Worm (Caenorhabditis elegans): ENCODE measurements around the gene K08E4.2.

The K08E4.2 gene

DNA sequence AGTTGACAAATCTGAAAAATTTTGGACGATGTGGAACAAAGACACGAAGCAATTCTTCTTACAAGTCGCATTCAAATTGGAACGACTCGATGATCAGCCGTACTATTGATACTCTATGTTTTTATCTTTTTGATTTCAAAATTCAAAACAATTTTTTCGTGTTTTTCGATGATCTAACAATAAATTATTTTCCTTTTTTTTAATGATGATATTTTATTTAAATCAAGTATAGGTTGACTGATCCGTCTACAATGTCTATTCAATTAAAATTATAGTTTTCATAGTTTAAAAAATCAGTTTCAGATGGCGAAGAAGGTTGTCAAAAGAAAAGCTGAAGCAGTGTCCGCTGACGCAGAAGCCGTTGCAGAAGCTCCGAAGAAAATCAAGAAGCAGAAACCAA, 28.7 kb upstream of the K08E4.2 start, which contains the start of gene rbm-34:
Gene rbm-34 (plus strand): TSS at position 301 of the 400 bp plus-strand sequence.
- no peak for TF ChIP-seq B0310.2 (tag; optimal IDR thresholded peaks at IDR 0.05)
- TF ChIP-seq pes-1 (GFP tag; IDR thresholded peaks at IDR 0.05), result no peak
- TF ChIP-seq hmg-4 (GFP tag; optimal IDR thresholded peaks at IDR 0.05), result no peak
- no peak for TF ChIP-seq tbx-37 (GFP tag; conservative IDR thresholded peaks at IDR 0.05)
- no peak for TF ChIP-seq tbx-11 (GFP tag; IDR thresholded peaks at IDR 0.05)
- no peak for TF ChIP-seq hmbx-1 (tag; optimal IDR thresholded peaks at IDR 0.05)
- no peak for TF ChIP-seq tra-4 (tag; optimal IDR thresholded peaks at IDR 0.05)
- no peak for TF ChIP-seq ama-1 (optimal IDR thresholded peaks at IDR 0.05)
- TF ChIP-seq aly-1 (tag; optimal IDR thresholded peaks at IDR 0.05), result no peak
- no peak for TF ChIP-seq hnd-1 (tag; optimal IDR thresholded peaks at IDR 0.05)
- no peak for TF ChIP-seq sea-1 (GFP tag; conservative IDR thresholded peaks at IDR 0.05)
- no peak for TF ChIP-seq ceh-13 (GFP tag; optimal IDR thresholded peaks at IDR 0.05)
- no peak for TF ChIP-seq ceh-36 (tag; optimal IDR thresholded peaks at IDR 0.05)
- TF ChIP-seq ets-7 (tag; optimal IDR thresholded peaks at IDR 0.05), result no peak
- TF ChIP-seq scrt-1 (GFP tag; IDR thresholded peaks at IDR 0.05), result no peak
- TF ChIP-seq flt-1 (GFP tag; IDR thresholded peaks at IDR 0.05), result no peak
- no peak for TF ChIP-seq F13C5.2 (tag; optimal IDR thresholded peaks at IDR 0.05)

DNA sequence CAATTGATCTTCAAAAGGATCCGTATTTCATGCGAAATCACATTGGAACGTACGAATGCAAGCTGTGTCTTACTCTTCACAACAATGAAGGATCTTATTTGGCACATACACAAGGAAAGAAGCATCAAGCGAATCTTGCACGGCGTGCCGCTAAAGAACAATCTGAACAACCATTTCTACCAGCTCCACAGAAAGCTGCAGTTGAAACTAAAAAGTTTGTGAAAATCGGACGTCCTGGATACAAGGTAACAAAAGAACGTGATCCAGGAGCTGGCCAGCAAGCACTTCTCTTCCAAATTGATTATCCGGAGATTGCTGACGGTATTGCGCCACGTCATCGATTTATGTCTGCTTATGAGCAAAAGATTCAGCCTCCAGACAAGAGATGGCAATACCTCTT, 28.1 kb upstream of the K08E4.2 start:
- TF ChIP-seq ama-1 (optimal IDR thresholded peaks at IDR 0.05), result peak; percentile 5
- no peak for TF ChIP-seq flt-1 (GFP tag; IDR thresholded peaks at IDR 0.05)

ce11 chrIV:12084178-12084577, 27.7 kb upstream of the K08E4.2 start, which contains the start of gene repo-1:
TSS of gene repo-1 (plus strand) at chrIV:12084478.
- no peak for TF ChIP-seq hnd-1 (tag; optimal IDR thresholded peaks at IDR 0.05)
- 0 out of 2 replicates have a peak, but pooled peaks have one; percentile 23 for TF ChIP-seq scrt-1 (GFP tag; IDR thresholded peaks at IDR 0.05)
- no peak for TF ChIP-seq hmg-4 (GFP tag; optimal IDR thresholded peaks at IDR 0.05)
- TF ChIP-seq ama-1 (optimal IDR thresholded peaks at IDR 0.05), result no peak

- TF ChIP-seq ets-7 (tag; optimal IDR thresholded peaks at IDR 0.05) (no peak), ama-1 (optimal IDR thresholded peaks at IDR 0.05) (no peak), scrt-1 (GFP tag; IDR thresholded peaks at IDR 0.05) (no peak), B0310.2 (tag; optimal IDR thresholded peaks at IDR 0.05) (no peak), pes-1 (GFP tag; IDR thresholded peaks at IDR 0.05) (no peak), flt-1 (GFP tag; IDR thresholded peaks at IDR 0.05) (no peak), tbx-37 (GFP tag; conservative IDR thresholded peaks at IDR 0.05) (no peak), hnd-1 (tag; optimal IDR thresholded peaks at IDR 0.05) (no peak), hmbx-1 (tag; optimal IDR thresholded peaks at IDR 0.05) (no peak), hmg-4 (GFP tag; optimal IDR thresholded peaks at IDR 0.05) (no peak), sea-1 (GFP tag; conservative IDR thresholded peaks at IDR 0.05) (no peak), aly-1 (tag; optimal IDR thresholded peaks at IDR 0.05) (no peak), tra-4 (tag; optimal IDR thresholded peaks at IDR 0.05) (no peak), tbx-11 (GFP tag; IDR thresholded peaks at IDR 0.05) (no peak), F13C5.2 (tag; optimal IDR thresholded peaks at IDR 0.05) (no peak), ceh-13 (GFP tag; optimal IDR thresholded peaks at IDR 0.05) (no peak), ceh-36 (tag; optimal IDR thresholded peaks at IDR 0.05) (no peak)
These were observed 24.4 kb upstream of the K08E4.2 start for ce11 chrIV:12080807-12081206.

ce11 chrIV:12078907-12079523, 22.6 kb upstream of the K08E4.2 start, which contains the start of gene lex-1:
TSS of gene lex-1 (plus strand) at chrIV:12079473.
- TF ChIP-seq aly-1 (tag; optimal IDR thresholded peaks at IDR 0.05) (no peak), B0310.2 (tag; optimal IDR thresholded peaks at IDR 0.05) (no peak), scrt-1 (GFP tag; IDR thresholded peaks at IDR 0.05) (no peak), ceh-13 (GFP tag; optimal IDR thresholded peaks at IDR 0.05) (no peak), hmbx-1 (tag; optimal IDR thresholded peaks at IDR 0.05) (no peak), hmg-4 (GFP tag; optimal IDR thresholded peaks at IDR 0.05) (no peak)

DNA sequence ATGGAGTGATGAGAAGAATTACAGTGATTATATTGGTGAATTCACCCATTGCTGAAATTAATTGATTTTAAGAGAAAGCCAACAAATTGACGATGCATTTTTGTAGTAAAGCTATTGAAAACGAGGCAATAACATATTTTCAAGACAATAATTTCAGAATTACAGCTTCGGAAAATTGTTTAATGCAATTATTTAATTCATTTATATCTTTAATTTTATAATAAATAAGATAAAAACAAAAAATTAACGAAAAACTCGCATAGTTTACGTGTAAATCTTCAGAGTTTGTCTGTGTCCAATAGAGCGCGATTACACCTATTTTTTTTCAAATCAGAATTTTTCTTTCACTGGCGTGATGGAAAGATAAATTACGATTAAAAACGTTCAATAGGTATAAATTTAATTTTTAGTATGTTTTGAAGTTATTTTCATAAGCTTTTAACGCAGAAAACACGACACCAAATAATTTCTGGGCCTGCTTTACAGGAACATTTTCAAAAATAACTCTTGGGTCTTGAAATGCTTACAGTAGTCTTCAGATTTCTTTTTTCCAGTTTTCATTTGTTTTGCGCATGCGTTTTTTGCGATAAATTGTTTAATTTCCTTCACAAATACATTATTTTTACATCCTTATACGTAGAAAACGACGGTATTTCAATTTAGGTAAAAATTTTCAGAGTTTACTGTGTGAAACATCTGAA, 21.8 kb upstream of the K08E4.2 start, which contains the start of gene tmed-1:
Gene tmed-1 (minus strand): TSS at position 51 of the 701 bp plus-strand sequence.
- TF ChIP-seq F13C5.2 (tag; optimal IDR thresholded peaks at IDR 0.05), result no peak
- TF ChIP-seq scrt-1 (GFP tag; IDR thresholded peaks at IDR 0.05), result no peak
- TF ChIP-seq B0310.2 (tag; optimal IDR thresholded peaks at IDR 0.05), result no peak
- no peak for TF ChIP-seq ceh-13 (GFP tag; optimal IDR thresholded peaks at IDR 0.05)
- no peak for TF ChIP-seq hmg-4 (GFP tag; optimal IDR thresholded peaks at IDR 0.05)
- TF ChIP-seq tbx-11 (GFP tag; IDR thresholded peaks at IDR 0.05), result no peak

- TF ChIP-seq B0310.2 (tag; optimal IDR thresholded peaks at IDR 0.05) (no peak), hmg-4 (GFP tag; optimal IDR thresholded peaks at IDR 0.05) (no peak), scrt-1 (GFP tag; IDR thresholded peaks at IDR 0.05) (no peak), tbx-11 (GFP tag; IDR thresholded peaks at IDR 0.05) (no peak), F13C5.2 (tag; optimal IDR thresholded peaks at IDR 0.05) (no peak), tra-4 (tag; optimal IDR thresholded peaks at IDR 0.05) (no peak), aly-1 (tag; optimal IDR thresholded peaks at IDR 0.05) (no peak), ama-1 (optimal IDR thresholded peaks at IDR 0.05) (no peak), pes-1 (GFP tag; IDR thresholded peaks at IDR 0.05) (no peak), ceh-13 (GFP tag; optimal IDR thresholded peaks at IDR 0.05) (no peak), sea-1 (GFP tag; conservative IDR thresholded peaks at IDR 0.05) (no peak), hnd-1 (tag; optimal IDR thresholded peaks at IDR 0.05) (no peak), hmbx-1 (tag; optimal IDR thresholded peaks at IDR 0.05) (no peak), flt-1 (GFP tag; IDR thresholded peaks at IDR 0.05) (no peak), ceh-36 (tag; optimal IDR thresholded peaks at IDR 0.05) (no peak), ets-7 (tag; optimal IDR thresholded peaks at IDR 0.05) (no peak), tbx-37 (GFP tag; conservative IDR thresholded peaks at IDR 0.05) (no peak)
These were observed 19.0 kb upstream of the K08E4.2 start, which contains the start of gene K08E4.7 for ce11 chrIV:12075497-12075896. TSS of gene K08E4.7 (plus strand) at chrIV:12075797.
